Worm (Caenorhabditis elegans) whole organism, young adult: ENCODE data around the gene F42A8.1.

Experiments
- F57C9.4 ChIP-seq: sonication (generic microtip); optimal IDR thresholded peaks from 2 replicates; lab custom pipeline; 2017; ENCODE audit warnings: mild to moderate bottlenecking, missing genetic modification characterization, missing compliant biosample characterization
- ztf-6 ChIP-seq: fragments of 200-800 bp; sonication (Bioruptor generic); IDR thresholded peaks from 2 replicates; pipeline ENCODE4 v1.3.6; 2022; ENCODE audit warnings: missing genetic modification reagents, missing genetic modification characterization, missing compliant biosample characterization

ce11 chrII:9369394-9369793 is 23.0 kb upstream of the F42A8.1 start:
- no peak for TF ChIP-seq ztf-6 (GFP tag; lab: Robert Waterston, UW)
- TF ChIP-seq F57C9.4 (tag; lab: Kevin White, UChicago): no peak
